Worm (Caenorhabditis elegans) whole organism, young adult: ENCODE measurements around the gene K08B12.3.
A peak's percentile ranks its signal among the peaks of the same experiment; 100 is the strongest.

ENCODE experiments used
- B0019.2 ChIP-seq: fragments of 200-800 bp; sonication (Bioruptor generic); conservative IDR thresholded peaks from 2 replicates; pipeline ENCODE4 v1.3.6; 2022; ENCODE audit warnings: missing genetic modification reagents, missing genetic modification characterization, missing compliant biosample characterization
- D2030.7 ChIP-seq: fragments of 200-800 bp; sonication (Bioruptor generic); IDR thresholded peaks from 2 replicates; pipeline ENCODE4 v1.3.6; 2022; ENCODE audit warnings: missing genetic modification reagents, missing genetic modification characterization, missing compliant biosample characterization
- F22D6.2 ChIP-seq: sonication (generic microtip); optimal IDR thresholded peaks from 2 replicates; lab custom pipeline; 2016; ENCODE audit warnings: mild to moderate bottlenecking, missing genetic modification characterization, missing compliant biosample characterization
- F33H1.4 ChIP-seq: fragments of 200-800 bp; sonication (Bioruptor generic); IDR thresholded peaks from 2 replicates; pipeline ENCODE4 v1.3.6; 2022; ENCODE audit warnings: missing genetic modification reagents, missing genetic modification characterization, missing compliant biosample characterization
- F55B11.4 ChIP-seq: sonication (generic microtip); optimal IDR thresholded peaks from 2 replicates; lab custom pipeline; 2016; ENCODE audit warnings: missing compliant biosample characterization, missing genetic modification characterization, borderline replicate concordance; ENCODE audit not compliant: insufficient read depth
- K12H6.12 ChIP-seq: fragments of 200-800 bp; sonication (Bioruptor generic); optimal IDR thresholded peaks from 2 replicates; lab custom pipeline; 2018; ENCODE audit warnings: mild to moderate bottlenecking, missing genetic modification characterization, missing compliant biosample characterization
- T07F8.4 ChIP-seq: sonication (generic microtip); optimal IDR thresholded peaks from 2 replicates; lab custom pipeline; 2016; ENCODE audit warnings: mild to moderate bottlenecking, missing genetic modification characterization, moderate library complexity, missing compliant biosample characterization
- Y79H2A.3 ChIP-seq: fragments of 200-800 bp; sonication (Bioruptor generic); conservative IDR thresholded peaks from 2 replicates; pipeline ENCODE4 v1.3.6; 2022; ENCODE audit warnings: missing genetic modification reagents, missing genetic modification characterization, missing compliant biosample characterization
- aptf-2 ChIP-seq: fragments of 200-800 bp; sonication (Bioruptor generic); conservative IDR thresholded peaks from 2 replicates; pipeline ENCODE4 v1.3.6; 2022; ENCODE audit warnings: missing genetic modification reagents, missing genetic modification characterization, missing compliant biosample characterization
- atf-7 ChIP-seq: sonication (generic microtip); optimal IDR thresholded peaks from 2 replicates; lab custom pipeline; 2017; ENCODE audit warnings: mild to moderate bottlenecking, missing genetic modification characterization, missing compliant biosample characterization
- athp-1 ChIP-seq: sonication (generic microtip); optimal IDR thresholded peaks from 2 replicates; lab custom pipeline; 2017; ENCODE audit warnings: mild to moderate bottlenecking, missing genetic modification characterization, missing compliant biosample characterization
- attf-3 ChIP-seq: fragments of 200-800 bp; sonication (Bioruptor generic); conservative IDR thresholded peaks from 2 replicates; pipeline ENCODE4 v1.3.6; 2022; ENCODE audit warnings: missing genetic modification reagents, missing genetic modification characterization, missing compliant biosample characterization
- attf-5 ChIP-seq: fragments of 200-800 bp; sonication (Bioruptor generic); optimal IDR thresholded peaks from 2 replicates; lab custom pipeline; 2018; ENCODE audit warnings: mild to moderate bottlenecking, missing genetic modification characterization, missing compliant biosample characterization
- attf-6 ChIP-seq: fragments of 200-800 bp; sonication (Bioruptor generic); IDR thresholded peaks from 2 replicates; pipeline ENCODE4 v1.3.6; 2022; ENCODE audit warnings: missing genetic modification reagents, missing genetic modification characterization, missing compliant biosample characterization
- bed-1 ChIP-seq: fragments of 200-800 bp; sonication (Bioruptor generic); IDR thresholded peaks from 2 replicates; pipeline ENCODE4 v1.3.6; 2022; ENCODE audit warnings: missing genetic modification reagents, missing genetic modification characterization, missing compliant biosample characterization
- bed-2 ChIP-seq: fragments of 200-800 bp; sonication (Bioruptor generic); IDR thresholded peaks from 2 replicates; pipeline ENCODE4 v1.3.6; 2022; ENCODE audit warnings: missing genetic modification reagents, missing genetic modification characterization, missing compliant biosample characterization
- cebp-1 ChIP-seq, 2 experiments: fragments of 200-800 bp in 1 of 2; sonication (Bioruptor generic) in 1 of 2; sonication (generic microtip) in 1 of 2; IDR thresholded peaks in 1 of 2; optimal IDR thresholded peaks in 1 of 2; 2 replicates each; pipeline versions ENCODE4 v1.3.6 to Lab custom; 2017 to 2022; ENCODE audit warnings: missing compliant biosample characterization in 2 of 2, missing genetic modification characterization in 2 of 2, mild to moderate bottlenecking in 1 of 2, missing genetic modification reagents in 1 of 2, moderate library complexity in 1 of 2
- ceh-100 ChIP-seq: fragments of 200-800 bp; sonication (Bioruptor generic); IDR thresholded peaks from 2 replicates; pipeline ENCODE4 v1.3.6; 2022; ENCODE audit warnings: missing genetic modification reagents, missing genetic modification characterization, missing compliant biosample characterization
- ceh-27 ChIP-seq: fragments of 200-800 bp; sonication (Bioruptor generic); optimal IDR thresholded peaks from 2 replicates; lab custom pipeline; 2018; ENCODE audit warnings: mild to moderate bottlenecking, missing genetic modification characterization, moderate library complexity, missing compliant biosample characterization
- ceh-79 ChIP-seq: sonication (generic microtip); optimal IDR thresholded peaks from 2 replicates; lab custom pipeline; 2017; ENCODE audit warnings: mild to moderate bottlenecking, missing genetic modification characterization, missing compliant biosample characterization
- dox-1 ChIP-seq: fragments of 200-800 bp; sonication (Bioruptor generic); IDR thresholded peaks from 2 replicates; pipeline ENCODE4 v1.3.6; 2022; ENCODE audit warnings: missing genetic modification reagents, missing genetic modification characterization, missing compliant biosample characterization
- dpff-1 ChIP-seq: sonication (generic microtip); optimal IDR thresholded peaks from 2 replicates; lab custom pipeline; 2017; ENCODE audit warnings: mild to moderate bottlenecking, missing genetic modification characterization, missing compliant biosample characterization
- ekl-4 ChIP-seq: fragments of 200-800 bp; sonication (Bioruptor generic); IDR thresholded peaks from 2 replicates; pipeline ENCODE4 v1.3.6; 2022; ENCODE audit warnings: missing genetic modification reagents, missing genetic modification characterization, missing compliant biosample characterization
- ets-4 ChIP-seq: fragments of 200-800 bp; sonication (Bioruptor generic); optimal IDR thresholded peaks from 2 replicates; lab custom pipeline; 2018; ENCODE audit warnings: mild to moderate bottlenecking, missing genetic modification characterization, missing compliant biosample characterization
- fkh-3 ChIP-seq: sonication (generic microtip); optimal IDR thresholded peaks from 2 replicates; lab custom pipeline; 2016; ENCODE audit warnings: mild to moderate bottlenecking, missing genetic modification characterization, missing compliant biosample characterization
- hlh-26 ChIP-seq: fragments of 200-800 bp; sonication (Bioruptor generic); conservative IDR thresholded peaks from 2 replicates; pipeline ENCODE4 v1.3.6; 2022; ENCODE audit warnings: missing genetic modification reagents, missing genetic modification characterization, missing compliant biosample characterization
- hmg-1.2 ChIP-seq: fragments of 200-800 bp; sonication (Bioruptor generic); IDR thresholded peaks from 2 replicates; pipeline ENCODE4 v1.3.6; 2022; ENCODE audit warnings: missing genetic modification reagents, missing genetic modification characterization, missing compliant biosample characterization
- hrde-1 ChIP-seq: sonication (generic microtip); optimal IDR thresholded peaks from 2 replicates; lab custom pipeline; 2016; ENCODE audit warnings: missing genetic modification characterization, mild to moderate bottlenecking, missing compliant biosample characterization, moderate library complexity, missing genotype, missing genetic modification reagents, borderline replicate concordance
- lin-40 ChIP-seq: sonication (generic microtip); optimal IDR thresholded peaks from 2 replicates; lab custom pipeline; 2016; ENCODE audit warnings: missing genetic modification characterization, mild to moderate bottlenecking, missing compliant biosample characterization, missing genotype, missing genetic modification reagents
- lin-54 ChIP-seq: fragments of 200-800 bp; sonication (Bioruptor generic); optimal IDR thresholded peaks from 2 replicates; lab custom pipeline; 2018; ENCODE audit warnings: mild to moderate bottlenecking, missing genetic modification characterization, missing compliant biosample characterization
- lsl-1 ChIP-seq: fragments of 200-800 bp; sonication (Bioruptor generic); optimal IDR thresholded peaks from 2 replicates; lab custom pipeline; 2018; ENCODE audit warnings: mild to moderate bottlenecking, missing genetic modification characterization, moderate library complexity, missing compliant biosample characterization
- lsy-27 ChIP-seq: sonication (generic microtip); optimal IDR thresholded peaks from 2 replicates; lab custom pipeline; 2017; ENCODE audit warnings: missing genetic modification characterization, mild to moderate bottlenecking, missing compliant biosample characterization, antibody characterized with exemption, missing genotype, borderline replicate concordance; ENCODE audit not compliant: insufficient read depth
- madf-10 ChIP-seq: sonication (generic microtip); optimal IDR thresholded peaks from 2 replicates; lab custom pipeline; 2016; ENCODE audit warnings: mild to moderate bottlenecking, missing genetic modification characterization, missing compliant biosample characterization
- madf-3 ChIP-seq: fragments of 200-800 bp; sonication (Bioruptor generic); IDR thresholded peaks from 2 replicates; pipeline ENCODE4 v1.3.6; 2022; ENCODE audit warnings: missing genetic modification reagents, missing genetic modification characterization, missing compliant biosample characterization
- madf-6 ChIP-seq: fragments of 200-800 bp; sonication (Bioruptor generic); IDR thresholded peaks from 2 replicates; pipeline ENCODE4 v1.3.6; 2022; ENCODE audit warnings: missing genetic modification reagents, missing genetic modification characterization, missing compliant biosample characterization
- mcd-1 ChIP-seq: fragments of 200-800 bp; sonication (Bioruptor generic); IDR thresholded peaks from 2 replicates; pipeline ENCODE4 v1.3.6; 2022; ENCODE audit warnings: missing genetic modification reagents, missing genetic modification characterization, missing compliant biosample characterization
- mel-28 ChIP-seq: sonication (generic microtip); optimal IDR thresholded peaks from 2 replicates; lab custom pipeline; 2016; ENCODE audit warnings: borderline replicate concordance, mild to moderate bottlenecking, missing genetic modification characterization, missing compliant biosample characterization
- mes-4 ChIP-seq: sonication (generic microtip); optimal IDR thresholded peaks from 2 replicates; lab custom pipeline; 2016; ENCODE audit warnings: missing genotype, missing genetic modification characterization, missing compliant biosample characterization
- mxl-1 ChIP-seq: sonication (generic microtip); optimal IDR thresholded peaks from 2 replicates; lab custom pipeline; 2016; ENCODE audit warnings: missing genetic modification characterization, missing compliant biosample characterization
- nhr-179 ChIP-seq: sonication (generic microtip); optimal IDR thresholded peaks from 2 replicates; lab custom pipeline; 2016; ENCODE audit warnings: mild to moderate bottlenecking, missing genetic modification characterization, missing compliant biosample characterization
- repo-1 ChIP-seq: sonication (generic microtip); optimal IDR thresholded peaks from 2 replicates; lab custom pipeline; 2017; ENCODE audit warnings: mild to moderate bottlenecking, missing genetic modification characterization, missing compliant biosample characterization
- rpc-1 ChIP-seq, 2 experiments: fragments of 150-350 bp in 1 of 2; sonication (generic microtip) in 1 of 2; optimal IDR thresholded peaks; 2 replicates each; lab custom pipeline; 2014 to 2018; ENCODE audit warnings: missing biosample characterization in 1 of 2, missing genetic modification characterization in 1 of 2, missing genetic modification reagents in 1 of 2, missing genotype in 1 of 2
- somi-1 ChIP-seq: fragments of 200-800 bp; sonication (Bioruptor generic); optimal IDR thresholded peaks from 2 replicates; lab custom pipeline; 2018; ENCODE audit warnings: mild to moderate bottlenecking, missing genetic modification characterization, missing compliant biosample characterization
- tbx-9 ChIP-seq: sonication (generic microtip); optimal IDR thresholded peaks from 2 replicates; lab custom pipeline; 2016; ENCODE audit warnings: borderline replicate concordance, missing genetic modification characterization, inconsistent platforms, missing compliant biosample characterization
- tlf-1 ChIP-seq: fragments of 200-800 bp; sonication (Bioruptor generic); optimal IDR thresholded peaks from 2 replicates; lab custom pipeline; 2018; ENCODE audit warnings: mild to moderate bottlenecking, missing genetic modification characterization, missing compliant biosample characterization
- xnd-1 ChIP-seq: sonication (generic microtip); optimal IDR thresholded peaks from 2 replicates; lab custom pipeline; 2016; ENCODE audit warnings: missing genotype, missing genetic modification reagents, missing genetic modification characterization, missing compliant biosample characterization
- ztf-28 ChIP-seq: fragments of 200-800 bp; sonication (Bioruptor generic); IDR thresholded peaks from 2 replicates; pipeline ENCODE4 v1.3.6; 2022; ENCODE audit warnings: missing genetic modification reagents, missing genetic modification characterization, missing compliant biosample characterization
- ztf-3 ChIP-seq: fragments of 200-800 bp; sonication (Bioruptor generic); optimal IDR thresholded peaks from 2 replicates; lab custom pipeline; 2018; ENCODE audit warnings: mild to moderate bottlenecking, missing genetic modification characterization, missing compliant biosample characterization

The K08B12.3 gene

ce11 chrV:6224494-6224959 lies 10.4 kb upstream of the K08B12.3 start (continued):
- TF ChIP-seq cebp-1 (GFP tag; IDR thresholded peaks at IDR 0.05; lab: Robert Waterston, UW): peak; percentile 79
- peak; percentile 94 for TF ChIP-seq cebp-1 (tag; optimal IDR thresholded peaks at IDR 0.05; lab: Kevin White, UChicago)
- TF ChIP-seq K12H6.12 (tag; lab: Kevin White, UChicago): peak; percentile 96
- peak; percentile 77 for TF ChIP-seq repo-1 (tag; lab: Kevin White, UChicago)
- peak; percentile 79 for TF ChIP-seq lin-54 (GFP tag; lab: Kevin White, UChicago)
- no peak for TF ChIP-seq bed-2
- peak; percentile 81 for TF ChIP-seq F22D6.2 (tag; lab: Kevin White, UChicago)
- peak; percentile 52 for TF ChIP-seq ceh-100 (GFP tag; lab: Robert Waterston, UW)
- TF ChIP-seq hrde-1 (tag; lab: Kevin White, UChicago): no peak
- no peak for TF ChIP-seq mes-4 (tag; lab: Kevin White, UChicago)
- 0 out of 2 replicates have a peak, but pooled peaks have one; percentile 11 for TF ChIP-seq madf-3 (GFP tag; lab: Robert Waterston, UW)
- TF ChIP-seq lsy-27 (tag; lab: Kevin White, UChicago): no peak
- TF ChIP-seq athp-1 (tag; lab: Kevin White, UChicago): peak; percentile 75
- TF ChIP-seq bed-1 (GFP tag; lab: Robert Waterston, UW): no peak
- peak; percentile 83 for TF ChIP-seq tlf-1 (GFP tag; lab: Kevin White, UChicago)
- TF ChIP-seq ekl-4 (GFP tag; lab: Robert Waterston, UW): peak; percentile 81
- TF ChIP-seq mel-28 (tag; lab: Kevin White, UChicago): peak; percentile 19
- TF ChIP-seq hmg-1.2 (GFP tag; lab: Robert Waterston, UW): peak; percentile 82
- TF ChIP-seq nhr-179 (tag; lab: Kevin White, UChicago): no peak
- TF ChIP-seq ets-4: no peak
- TF ChIP-seq madf-6 (GFP tag; lab: Robert Waterston, UW): no peak
- TF ChIP-seq aptf-2 (GFP tag; lab: Robert Waterston, UW): no peak
- TF ChIP-seq lsl-1: no peak
- no peak for TF ChIP-seq ceh-79 (tag; lab: Kevin White, UChicago)
- TF ChIP-seq T07F8.4: peak; percentile 17
- TF ChIP-seq D2030.7 (GFP tag; lab: Robert Waterston, UW): no peak
- peak; percentile 72 for TF ChIP-seq ztf-3
- TF ChIP-seq Y79H2A.3 (GFP tag; lab: Robert Waterston, UW): no peak
- peak; percentile 89 for TF ChIP-seq dox-1 (GFP tag; lab: Robert Waterston, UW)
- peak; percentile 92 for TF ChIP-seq lin-40
- TF ChIP-seq ztf-28 (GFP tag; lab: Robert Waterston, UW): no peak
- TF ChIP-seq mcd-1 (GFP tag; lab: Robert Waterston, UW): peak; percentile 77
- no peak for TF ChIP-seq attf-6 (GFP tag; lab: Robert Waterston, UW)
- no peak for TF ChIP-seq hlh-26 (GFP tag; lab: Robert Waterston, UW)
- TF ChIP-seq somi-1: peak; percentile 93
- no peak for TF ChIP-seq F33H1.4
- no peak for TF ChIP-seq dpff-1
- peak; percentile 98 for TF ChIP-seq madf-10
- TF ChIP-seq atf-7 (tag; lab: Kevin White, UChicago): peak; percentile 88
- TF ChIP-seq mxl-1 (tag; lab: Kevin White, UChicago): no peak
- TF ChIP-seq rpc-1 (optimal IDR thresholded peaks at IDR 0.05; lab: Kevin White, UChicago): no peak
- no peak for TF ChIP-seq rpc-1 (tag; optimal IDR thresholded peaks at IDR 0.05; lab: Kevin White, UChicago)
- no peak for TF ChIP-seq F55B11.4
- TF ChIP-seq tbx-9: no peak
- peak; percentile 83 for TF ChIP-seq attf-5
- TF ChIP-seq xnd-1 (tag; lab: Kevin White, UChicago): no peak
- TF ChIP-seq fkh-3: no peak
- TF ChIP-seq B0019.2: no peak
- no peak for TF ChIP-seq attf-3 (GFP tag; lab: Robert Waterston, UW)
- TF ChIP-seq ceh-27 (GFP tag; lab: Kevin White, UChicago): peak; percentile 87
